Worm (Caenorhabditis elegans): ENCODE results near the gene ule-4.

DNA sequence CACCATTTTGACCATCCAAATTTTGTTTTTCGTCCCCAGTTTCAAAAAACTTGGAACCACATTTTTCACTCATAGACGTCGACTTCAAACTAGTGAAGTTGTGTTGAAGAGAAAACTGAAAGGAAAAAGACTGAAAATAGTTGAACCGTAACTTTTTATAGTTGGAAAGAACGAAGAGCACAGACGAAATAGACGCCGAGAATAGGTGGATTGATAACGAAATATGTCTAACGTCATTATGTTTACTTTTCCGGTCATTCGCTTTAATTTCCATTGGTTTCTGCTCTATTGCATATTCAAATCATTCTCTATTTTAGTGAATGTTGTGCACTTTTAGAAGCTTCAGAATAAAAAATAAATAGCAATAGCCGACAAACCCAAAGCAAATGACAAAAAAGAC is 37.7 kb downstream of the ule-4 start, which contains the start of gene C08F11.13:
- no peak for TF ChIP-seq T22C8.4 (GFP tag; IDR thresholded peaks at IDR 0.05)
- TF ChIP-seq flt-1 (GFP tag; IDR thresholded peaks at IDR 0.05): no peak
- no peak for TF ChIP-seq klf-2 (GFP tag; conservative IDR thresholded peaks at IDR 0.05)
- no peak for TF ChIP-seq ztf-23 (GFP tag; IDR thresholded peaks at IDR 0.05)
- no peak for TF ChIP-seq ref-1 (GFP tag; conservative IDR thresholded peaks at IDR 0.05)
- TF ChIP-seq tab-1 (GFP tag; IDR thresholded peaks at IDR 0.05): no peak
- TF ChIP-seq med-1 (GFP tag; optimal IDR thresholded peaks at IDR 0.05; ENCODE audit: insufficient read depth): no peak
